Worm (Caenorhabditis elegans): ENCODE data around the gene enri-2.

The enri-2 gene

ce11 chrX:14563818-14564217 lies 18.2 kb downstream of the enri-2 start:
- TF ChIP-seq nhr-25 (tag; optimal IDR thresholded peaks at IDR 0.05) (peak; percentile 1), ztf-11 (tag; optimal IDR thresholded peaks at IDR 0.05) (no peak), pha-4 (tag; optimal IDR thresholded peaks at IDR 0.05) (peak; percentile 8)

ce11 chrX:14565245-14565644 lies 19.6 kb downstream of the enri-2 start:
- no peak for TF ChIP-seq nhr-11 (tag; optimal IDR thresholded peaks at IDR 0.05)
- TF ChIP-seq lin-39 (tag; optimal IDR thresholded peaks at IDR 0.05), result peak; percentile 9

- TF ChIP-seq nhr-23 (tag; optimal IDR thresholded peaks at IDR 0.05), result peak; percentile 6
- no peak for TF ChIP-seq fos-1 (tag; optimal IDR thresholded peaks at IDR 0.05)
- no peak for TF ChIP-seq snpc-4 (tag; optimal IDR thresholded peaks at IDR 0.05)
- peak; percentile 16 for TF ChIP-seq egl-5 (tag; optimal IDR thresholded peaks at IDR 0.05)
Observed at ce11 chrX:14566047-14566446, 20.4 kb downstream of the enri-2 start.

- peak; percentile 13 for TF ChIP-seq nhr-25 (tag; optimal IDR thresholded peaks at IDR 0.05)
- TF ChIP-seq lin-15B (tag; optimal IDR thresholded peaks at IDR 0.05), result no peak
- TF ChIP-seq tbx-2 (tag; optimal IDR thresholded peaks at IDR 0.05), result no peak
- peak; percentile 9 for TF ChIP-seq elt-2 (tag; optimal IDR thresholded peaks at IDR 0.05)
- TF ChIP-seq pqm-1 (tag; optimal IDR thresholded peaks at IDR 0.05), result peak; percentile 65
Observed at ce11 chrX:14568258-14568763, 22.7 kb downstream of the enri-2 start.

- TF ChIP-seq ZK546.5 (tag; optimal IDR thresholded peaks at IDR 0.05), result no peak
- no peak for TF ChIP-seq mml-1 (tag; optimal IDR thresholded peaks at IDR 0.05)
- peak; percentile 15 for TF ChIP-seq pha-4 (tag; optimal IDR thresholded peaks at IDR 0.05)
Observed at ce11 chrX:14571277-14571676, 25.6 kb downstream of the enri-2 start.

- TF ChIP-seq pha-4 (tag; optimal IDR thresholded peaks at IDR 0.05) (peak; percentile 39), fos-1 (tag; optimal IDR thresholded peaks at IDR 0.05) (no peak)
Observed at ce11 chrX:14572419-14572818, 26.8 kb downstream of the enri-2 start, which contains the start of gene lron-1. Gene lron-1, plus strand, starts transcription at chrX:14572719.

- no peak for TF ChIP-seq sea-2 (GFP tag; optimal IDR thresholded peaks at IDR 0.05)
- peak; percentile 96 for TF ChIP-seq elt-1 (tag; optimal IDR thresholded peaks at IDR 0.05)
- TF ChIP-seq ceh-28 (tag; optimal IDR thresholded peaks at IDR 0.05), result peak; percentile 19
- peak; percentile 6 for TF ChIP-seq unc-62 (GFP tag; optimal IDR thresholded peaks at IDR 0.05)
- no peak for TF ChIP-seq snpc-4 (tag; optimal IDR thresholded peaks at IDR 0.05)
- peak; percentile 37 for TF ChIP-seq nhr-43 (tag; optimal IDR thresholded peaks at IDR 0.05; ENCODE audit: poor library complexity, severe bottlenecking)
- no peak for TF ChIP-seq nhr-28 (tag; optimal IDR thresholded peaks at IDR 0.05)
- TF ChIP-seq nhr-23 (tag; optimal IDR thresholded peaks at IDR 0.05), result peak; percentile 99
- TF ChIP-seq nhr-25 (tag; optimal IDR thresholded peaks at IDR 0.05), result peak; percentile 92
- TF ChIP-seq R02D3.7 (tag; optimal IDR thresholded peaks at IDR 0.05), result no peak
Observed at ce11 chrX:14575920-14576319, 30.3 kb downstream of the enri-2 start.

ce11 chrX:14577579-14578127 lies 32.0 kb downstream of the enri-2 start, which contains the start of gene let-4:
Gene let-4, plus strand, starts transcription at chrX:14577935.
- TF ChIP-seq ztf-11 (tag; optimal IDR thresholded peaks at IDR 0.05) (no peak), ceh-9 (tag; optimal IDR thresholded peaks at IDR 0.05) (no peak), nhr-23 (tag; optimal IDR thresholded peaks at IDR 0.05) (peak; percentile 86), snpc-4 (tag; optimal IDR thresholded peaks at IDR 0.05) (no peak), elt-2 (tag; optimal IDR thresholded peaks at IDR 0.05) (no peak), unc-39 (tag; optimal IDR thresholded peaks at IDR 0.05) (no peak)

ce11 chrX:14580853-14581252 lies 35.2 kb downstream of the enri-2 start:
- no peak for TF ChIP-seq ztf-4 (tag; optimal IDR thresholded peaks at IDR 0.05)
- TF ChIP-seq elt-3 (tag; optimal IDR thresholded peaks at IDR 0.05), result peak in 1 of 3 experiments; percentile 52
- TF ChIP-seq nfya-1 (tag; optimal IDR thresholded peaks at IDR 0.05; ENCODE audit: insufficient read depth), result no peak
- peak; percentile 79 for TF ChIP-seq nhr-23 (tag; optimal IDR thresholded peaks at IDR 0.05)

All from whole organism, L3 larva.